Fruit fly (Drosophila melanogaster): ENCODE results near the gene brwl.

- TF ChIP-seq CG8478 (optimal IDR thresholded peaks at IDR 0.05), result no peak
- no peak for TF ChIP-seq CTCF (optimal IDR thresholded peaks at IDR 0.05)
These were observed 2.0 kb downstream of the brwl start for dm6 chr2L:9570673-9571193.
